Fruit fly (Drosophila melanogaster) whole organism, wandering third instar larva: ENCODE results near the gene CG42819.
A peak's percentile ranks its signal among the peaks of the same experiment; 100 is the strongest.

Experiments
- CG32264 ChIP-seq: fragments of 200-800 bp; sonication (Bioruptor generic); optimal IDR thresholded peaks from 2 replicates; lab custom pipeline; 2016; ENCODE audit warnings: missing biosample characterization, missing genetic modification characterization
- CG9705 ChIP-seq: fragments of 200-800 bp; sonication (Bioruptor generic); optimal IDR thresholded peaks from 2 replicates; lab custom pipeline; 2018; ENCODE audit warnings: missing biosample characterization, mild to moderate bottlenecking, missing genetic modification characterization
- CrebA ChIP-seq: fragments of 200-800 bp; sonication (Bioruptor generic); optimal IDR thresholded peaks from 2 replicates; lab custom pipeline; 2016; ENCODE audit warnings: missing biosample characterization, mild to moderate bottlenecking, missing genetic modification characterization, borderline replicate concordance
- Dfd ChIP-seq: fragments of >200 bp; optimal IDR thresholded peaks from 2 replicates; lab custom pipeline; 2017; ENCODE audit warnings: missing biosample characterization, missing genetic modification characterization
- Dif ChIP-seq: fragments of 200-275, 200-300 bp; sonication (Bioruptor generic); optimal IDR thresholded peaks from 2 replicates; lab custom pipeline; 2018; ENCODE audit warnings: missing biosample characterization, missing genetic modification characterization; ENCODE audit not compliant: partially characterized antibody
- GATAd ChIP-seq: sonication (Bioruptor generic); optimal IDR thresholded peaks from 2 replicates; lab custom pipeline; 2016; ENCODE audit warnings: missing biosample characterization, missing genetic modification characterization
- HLH106 ChIP-seq: fragments of 200-800 bp; optimal IDR thresholded peaks from 3 replicates; lab custom pipeline; 2019; ENCODE audit warnings: missing biosample characterization, mild to moderate bottlenecking, missing genetic modification characterization, moderate library complexity
- Hnf4 ChIP-seq: fragments of 200-800 bp; sonication (Bioruptor generic); optimal IDR thresholded peaks from 2 replicates; lab custom pipeline; 2016; ENCODE audit warnings: missing biosample characterization, mild to moderate bottlenecking, missing genetic modification characterization
- Hr78 ChIP-seq: fragments of >200 bp; optimal IDR thresholded peaks from 2 replicates; lab custom pipeline; 2017; ENCODE audit warnings: missing biosample characterization, missing genetic modification characterization
- Hr83 ChIP-seq: fragments of 200-300 bp; sonication (Bioruptor generic); optimal IDR thresholded peaks from 2 replicates; lab custom pipeline; 2016; ENCODE audit warnings: missing biosample characterization, mild to moderate bottlenecking, missing genetic modification characterization, moderate library complexity; ENCODE audit not compliant: poor library complexity, severe bottlenecking
- Jra ChIP-seq: sonication (Bioruptor generic); optimal IDR thresholded peaks from 2 replicates; lab custom pipeline; 2016; ENCODE audit warnings: missing biosample characterization, missing genetic modification characterization
- Mio ChIP-seq: sonication (Bioruptor generic); optimal IDR thresholded peaks from 2 replicates; lab custom pipeline; 2016; ENCODE audit warnings: missing biosample characterization, missing genetic modification characterization
- N ChIP-seq: fragments of >200 bp; optimal IDR thresholded peaks from 2 replicates; lab custom pipeline; 2018; ENCODE audit warnings: missing biosample characterization, missing external identifiers, missing genetic modification characterization
- OdsH ChIP-seq: fragments of 200-800 bp; sonication (Bioruptor generic); optimal IDR thresholded peaks from 2 replicates; lab custom pipeline; 2016; ENCODE audit warnings: missing biosample characterization, mild to moderate bottlenecking, missing genetic modification characterization
- Rel ChIP-seq, 2 experiments: fragments of 200-800 bp; sonication (Bioruptor generic) in 1 of 2; optimal IDR thresholded peaks; 2 replicates in 1 of 2; 3 replicates in 1 of 2; lab custom pipeline; 2016 to 2019; ENCODE audit warnings: mild to moderate bottlenecking in 2 of 2, missing biosample characterization in 2 of 2, missing genetic modification characterization in 2 of 2, moderate library complexity in 1 of 2
- Sp1 ChIP-seq: fragments of 200-800 bp; sonication (Bioruptor generic); optimal IDR thresholded peaks from 3 replicates; lab custom pipeline; 2019; ENCODE audit warnings: missing biosample characterization, mild to moderate bottlenecking, missing genetic modification characterization, moderate library complexity
- br ChIP-seq: fragments of 200-800 bp; sonication (Bioruptor generic); optimal IDR thresholded peaks from 2 replicates; lab custom pipeline; 2016; ENCODE audit warnings: missing biosample characterization, missing genetic modification characterization
- brk ChIP-seq: fragments of 200-800 bp; sonication (Bioruptor generic); optimal IDR thresholded peaks from 2 replicates; lab custom pipeline; 2016; ENCODE audit warnings: missing biosample characterization, mild to moderate bottlenecking, missing genetic modification characterization
- dmrt93B ChIP-seq: fragments of 200-800 bp; sonication (Bioruptor generic); optimal IDR thresholded peaks from 2 replicates; lab custom pipeline; 2018; ENCODE audit warnings: missing biosample characterization, mild to moderate bottlenecking, missing genetic modification characterization
- dsf ChIP-seq: sonication (Bioruptor generic); optimal IDR thresholded peaks from 2 replicates; lab custom pipeline; 2016; ENCODE audit warnings: missing biosample characterization, missing genetic modification characterization, borderline replicate concordance
- ey ChIP-seq: fragments of 200-800 bp; sonication (Bioruptor generic); optimal IDR thresholded peaks from 2 replicates; lab custom pipeline; 2016; ENCODE audit warnings: missing biosample characterization, missing genetic modification characterization
- foxo ChIP-seq, 2 experiments: fragments of 200-800 bp; sonication (Bioruptor generic); optimal IDR thresholded peaks; 2 replicates in 1 of 2; 3 replicates in 1 of 2; lab custom pipeline; 2016 to 2017; ENCODE audit warnings: missing biosample characterization in 2 of 2, missing genetic modification characterization in 2 of 2
- fru ChIP-seq: fragments of 200-800 bp; sonication (Bioruptor generic); optimal IDR thresholded peaks from 3 replicates; lab custom pipeline; 2016; ENCODE audit warnings: missing biosample characterization, mild to moderate bottlenecking, missing genetic modification characterization
- h ChIP-seq: fragments of 200-800 bp; sonication (Bioruptor generic); optimal IDR thresholded peaks from 3 replicates; lab custom pipeline; 2016; ENCODE audit warnings: missing biosample characterization, mild to moderate bottlenecking, missing genetic modification characterization
- jim ChIP-seq: fragments of 175-275, 200-325 bp; sonication (Bioruptor generic); optimal IDR thresholded peaks from 2 replicates; lab custom pipeline; 2016; ENCODE audit warnings: missing biosample characterization, mild to moderate bottlenecking, missing genetic modification characterization
- lola ChIP-seq: fragments of >200 bp; optimal IDR thresholded peaks from 2 replicates; lab custom pipeline; 2017; ENCODE audit warnings: missing biosample characterization, missing genetic modification characterization
- psq ChIP-seq: fragments of 200-800 bp; sonication (Bioruptor generic); optimal IDR thresholded peaks from 3 replicates; lab custom pipeline; 2017; ENCODE audit warnings: missing biosample characterization, mild to moderate bottlenecking, missing genetic modification characterization, moderate library complexity
- rgr ChIP-seq: fragments of 200-800 bp; sonication (Bioruptor generic); optimal IDR thresholded peaks from 3 replicates; lab custom pipeline; 2016; ENCODE audit warnings: missing biosample characterization, mild to moderate bottlenecking, missing genetic modification characterization
- sage ChIP-seq: fragments of 200-800 bp; sonication (Bioruptor generic); optimal IDR thresholded peaks from 2 replicates; lab custom pipeline; 2016; ENCODE audit warnings: missing biosample characterization, mild to moderate bottlenecking, missing genetic modification characterization
- sv ChIP-seq: fragments of 200-800 bp; sonication (Bioruptor generic); optimal IDR thresholded peaks from 3 replicates; lab custom pipeline; 2016; ENCODE audit warnings: missing biosample characterization, missing genetic modification characterization
- tai ChIP-seq: sonication (Bioruptor generic); optimal IDR thresholded peaks from 2 replicates; lab custom pipeline; 2016; ENCODE audit warnings: missing biosample characterization, missing genetic modification characterization
- usp ChIP-seq: fragments of >200 bp; optimal IDR thresholded peaks from 2 replicates; lab custom pipeline; 2017; ENCODE audit warnings: missing biosample characterization, missing genetic modification characterization
- woc ChIP-seq: sonication (Bioruptor generic); optimal IDR thresholded peaks from 2 replicates; lab custom pipeline; 2016; ENCODE audit warnings: missing biosample characterization, mild to moderate bottlenecking, missing genetic modification characterization

CG42819 gene

dm6 chr2L:8403286-8404270 lies 14.4 kb upstream of the CG42819 start, which contains the start of gene emb:
Gene emb (plus strand): TSS chr2L:8403573.
- TF ChIP-seq Sp1 (GFP tag; lab: Kevin White, UChicago), result peak; percentile 73
- peak; percentile 46 for TF ChIP-seq jim
- no peak for TF ChIP-seq tai (GFP tag; lab: Kevin White, UChicago)
- TF ChIP-seq Mio (GFP tag; lab: Kevin White, UChicago), result no peak
- TF ChIP-seq woc (GFP tag; lab: Kevin White, UChicago), result peak; percentile 54
- TF ChIP-seq Rel (GFP tag; optimal IDR thresholded peaks at IDR 0.05; lab: Kevin White, UChicago), result no peak
- TF ChIP-seq Rel (tag; optimal IDR thresholded peaks at IDR 0.05; lab: Kevin White, UChicago), result peak; percentile 49
- TF ChIP-seq rgr (GFP tag; lab: Kevin White, UChicago), result peak; percentile 61
- TF ChIP-seq brk, result no peak
- TF ChIP-seq psq (GFP tag; lab: Kevin White, UChicago), result peak; percentile 45
- no peak for TF ChIP-seq Dif (GFP tag; lab: Kevin White, UChicago)
- TF ChIP-seq CG32264, result no peak
- TF ChIP-seq lola (GFP tag; lab: Kevin White, UChicago), result no peak
- peak; percentile 75 for TF ChIP-seq N (GFP tag; lab: Kevin White, UChicago)
- TF ChIP-seq dsf, result peak; percentile 6
- TF ChIP-seq Dfd, result no peak
- TF ChIP-seq OdsH, result peak; percentile 40
- no peak for TF ChIP-seq Hr78
- TF ChIP-seq fru (GFP tag; lab: Kevin White, UChicago), result peak; percentile 69
- peak; percentile 58 for TF ChIP-seq h
- TF ChIP-seq Hr83, result peak; percentile 80
- TF ChIP-seq br (GFP tag; lab: Kevin White, UChicago), result no peak
- no peak for TF ChIP-seq CrebA (GFP tag; lab: Kevin White, UChicago)
- TF ChIP-seq GATAd (GFP tag; lab: Kevin White, UChicago), result no peak
- peak; percentile 25 for TF ChIP-seq CG9705 (GFP tag; lab: Kevin White, UChicago)
- peak; percentile 20 for TF ChIP-seq ey (GFP tag; lab: Kevin White, UChicago)
- peak; percentile 7 for TF ChIP-seq sv (GFP tag; lab: Kevin White, UChicago)
- TF ChIP-seq usp, result no peak
- peak; percentile 11 for TF ChIP-seq HLH106 (tag; lab: Kevin White, UChicago)
- peak in 1 of 2 experiments; percentile 60 for TF ChIP-seq foxo (GFP tag; optimal IDR thresholded peaks at IDR 0.05; lab: Kevin White, UChicago)
- no peak for TF ChIP-seq dmrt93B (GFP tag; lab: Kevin White, UChicago)
- TF ChIP-seq Hnf4 (GFP tag; lab: Kevin White, UChicago), result no peak
- TF ChIP-seq Jra (GFP tag; lab: Kevin White, UChicago), result peak; percentile 40

- no peak for TF ChIP-seq Sp1 (GFP tag; lab: Kevin White, UChicago)
Observed at dm6 chr2L:8402928-8403285, 13.8 kb upstream of the CG42819 start, which contains the start of gene fy. Gene fy (minus strand): TSS chr2L:8403280.

dm6 chr2L:8399863-8400598 lies 10.9 kb upstream of the CG42819 start, which contains the start of gene CG31898:
Gene CG31898 (plus strand): TSS chr2L:8400421.
- TF ChIP-seq tai (GFP tag; lab: Kevin White, UChicago) (no peak), Hr83 (no peak), sage (peak; percentile 26), usp (no peak), Hnf4 (GFP tag; lab: Kevin White, UChicago) (no peak)
